Fruit fly (Drosophila melanogaster): ENCODE data around the gene SdhC.

- TF ChIP-seq vri (GFP tag; optimal IDR thresholded peaks at IDR 0.05) = peak; percentile 86
- peak; percentile 59 for TF ChIP-seq CG7368 (GFP tag; optimal IDR thresholded peaks at IDR 0.05)
- peak; percentile 75 for TF ChIP-seq dsx (GFP tag; optimal IDR thresholded peaks at IDR 0.05; ENCODE audit: poor library complexity, severe bottlenecking)
- TF ChIP-seq lz (GFP tag; optimal IDR thresholded peaks at IDR 0.05) = peak; percentile 54
- no peak for TF ChIP-seq CG11294 (GFP tag; IDR thresholded peaks at IDR 0.05)
- TF ChIP-seq CG6808 (GFP tag; optimal IDR thresholded peaks at IDR 0.05) = peak; percentile 67
Observed at dm6 chr3R:11221437-11222230, 12.0 kb upstream of the SdhC start, which contains the start of the genes CG6693 and RpL3.
